Worm (Caenorhabditis elegans): ENCODE results near the gene srg-37.
A peak's percentile ranks its signal among the peaks of the same experiment; 100 is the strongest.
"Not testable (repeated sequence)": the region's sequence is repeated elsewhere in the genome, so short reads cannot be mapped to it uniquely, and the experiment has no call there.

srg-37 gene

DNA sequence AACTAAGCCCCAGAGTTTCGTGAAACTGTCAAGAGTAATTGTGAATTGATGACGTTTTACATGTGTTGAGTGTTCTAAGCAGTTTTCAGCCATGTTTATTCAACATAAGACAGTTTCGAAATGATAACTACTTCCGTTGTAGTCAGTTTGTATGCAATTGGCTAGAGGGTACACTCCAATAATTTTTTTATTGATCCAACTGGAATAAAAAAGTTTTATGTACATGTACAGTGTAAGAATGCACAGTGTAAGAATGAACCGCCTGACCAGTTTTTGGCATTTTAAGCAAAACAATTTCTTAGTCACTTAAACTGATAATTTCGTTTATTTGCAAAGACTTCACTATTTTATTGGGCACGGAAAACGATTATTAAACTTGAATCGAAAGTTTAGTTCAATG, 21.5 kb downstream of the srg-37 start:
- TF ChIP-seq xnd-1 (tag; optimal IDR thresholded peaks at IDR 0.05): no peak
- TF ChIP-seq nhr-80 (tag; optimal IDR thresholded peaks at IDR 0.05): peak; percentile 1

DNA sequence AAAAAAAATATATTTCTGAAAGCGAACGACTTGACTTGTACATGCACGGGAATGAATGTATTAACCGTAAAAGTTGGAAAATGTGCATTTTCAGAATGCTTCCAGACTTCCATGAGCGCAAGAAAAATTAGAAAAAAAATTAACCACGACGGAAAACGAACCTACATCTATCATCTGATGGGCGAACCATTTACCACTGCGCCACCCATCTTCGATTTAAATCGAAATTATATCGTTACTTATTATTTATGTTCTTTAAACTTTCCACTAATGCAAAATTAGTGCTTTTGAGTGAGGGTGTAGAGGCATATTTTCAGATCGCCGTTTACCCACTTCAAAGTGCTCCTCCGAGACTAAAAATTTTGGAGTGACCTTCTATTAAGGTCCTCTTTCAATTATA, 23.7 kb downstream of the srg-37 start:
- TF ChIP-seq die-1 (tag; optimal IDR thresholded peaks at IDR 0.05) (peak; percentile 52), rpc-1 (optimal IDR thresholded peaks at IDR 0.05) (peak; percentile 49), rpc-1 (tag; optimal IDR thresholded peaks at IDR 0.05) (peak; percentile 69), D2030.7 (GFP tag; IDR thresholded peaks at IDR 0.05) (peak; percentile 50; the same call in 1 of the 2 replicates), him-1 (tag; optimal IDR thresholded peaks at IDR 0.05) (peak; percentile 12), B0261.1 (tag; optimal IDR thresholded peaks at IDR 0.05) (peak; percentile 60), tbp1 (GFP tag; optimal IDR thresholded peaks at IDR 0.05) (peak; percentile 85), snpc-4 (tag; optimal IDR thresholded peaks at IDR 0.05) (peak in 1 of 4 experiments; percentile 33), lin-26 (GFP tag; IDR thresholded peaks at IDR 0.05) (peak; percentile 72), hmg-1.2 (GFP tag; IDR thresholded peaks at IDR 0.05) (peak; percentile 29; the same call in 1 of the 2 replicates)
- not testable (repeated sequence) for TF ChIP-seq snpc-4 (GFP tag; optimal IDR thresholded peaks at IDR 0.05)

DNA sequence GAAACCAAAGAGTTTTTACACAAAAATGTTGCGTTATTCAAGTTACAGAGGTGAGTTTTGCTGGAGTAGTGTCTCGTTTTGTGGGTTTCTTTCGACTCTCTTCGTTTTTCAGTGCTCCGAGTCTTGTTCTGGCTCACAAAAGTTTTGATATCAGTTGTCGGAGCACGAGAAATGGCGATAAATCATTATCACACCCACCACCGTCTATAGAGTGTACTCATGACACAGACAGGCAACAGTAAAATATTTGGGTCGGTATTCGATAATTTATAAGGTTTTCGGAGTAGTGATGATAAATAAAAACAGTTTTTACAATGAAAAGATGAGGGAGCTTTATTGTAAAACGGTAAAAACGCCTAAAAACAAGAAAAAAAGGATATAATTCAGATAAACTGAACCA, 26.9 kb downstream of the srg-37 start, which contains the start of gene ceh-37:
ceh-37 (minus strand) TSS at position 59 of the 400 bp plus-strand sequence.
- TF ChIP-seq C06A6.2 (GFP tag; conservative IDR thresholded peaks at IDR 0.05) (no peak), nhr-80 (tag; optimal IDR thresholded peaks at IDR 0.05) (peak; percentile 73), ets-4 (GFP tag; optimal IDR thresholded peaks at IDR 0.05) (peak; percentile 24), ztf-3 (GFP tag; optimal IDR thresholded peaks at IDR 0.05) (no peak)

DNA sequence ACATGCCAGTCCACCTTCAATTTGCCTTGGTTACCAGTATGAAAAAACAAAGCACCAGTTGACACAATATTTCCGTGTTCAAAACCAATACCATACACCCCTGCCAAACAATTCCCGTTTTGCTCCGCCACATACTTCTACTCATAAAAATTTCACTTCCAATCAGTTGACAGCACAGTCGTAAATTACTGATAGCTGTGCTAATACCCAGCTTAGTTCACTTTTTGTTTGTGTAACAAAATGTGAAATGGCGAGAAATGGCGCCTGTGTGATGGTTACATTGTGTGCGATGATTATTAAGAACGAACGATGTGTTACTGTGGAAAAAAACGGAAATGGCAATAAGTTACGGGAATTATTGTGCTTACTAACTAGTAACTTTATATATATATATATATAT, 28.5 kb downstream of the srg-37 start:
- TF ChIP-seq sdz-38 (tag; optimal IDR thresholded peaks at IDR 0.05) (no peak), nhr-80 (tag; optimal IDR thresholded peaks at IDR 0.05) (peak; percentile 66)

DNA sequence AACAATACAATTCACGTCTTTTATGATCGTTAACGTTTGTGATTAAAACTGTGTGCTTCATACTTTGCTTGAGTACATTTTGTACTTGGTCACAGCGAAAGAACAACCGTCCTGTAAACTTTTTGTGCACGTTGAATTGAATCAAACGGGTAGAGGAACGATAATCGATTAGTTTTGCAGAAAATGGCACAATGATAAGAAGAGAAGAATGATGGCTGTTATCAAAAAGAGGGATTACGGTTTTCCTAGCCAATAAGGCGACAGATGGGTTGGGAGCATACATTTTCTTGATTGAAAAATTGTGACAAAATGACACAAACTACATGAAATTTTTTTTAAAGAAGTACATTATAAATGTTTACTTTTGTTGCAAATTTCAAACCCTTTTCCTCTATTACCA, 40.6 kb downstream of the srg-37 start:
- TF ChIP-seq nhr-80 (tag; optimal IDR thresholded peaks at IDR 0.05) (peak; percentile 58), ztf-28 (GFP tag; IDR thresholded peaks at IDR 0.05) (no peak)

DNA sequence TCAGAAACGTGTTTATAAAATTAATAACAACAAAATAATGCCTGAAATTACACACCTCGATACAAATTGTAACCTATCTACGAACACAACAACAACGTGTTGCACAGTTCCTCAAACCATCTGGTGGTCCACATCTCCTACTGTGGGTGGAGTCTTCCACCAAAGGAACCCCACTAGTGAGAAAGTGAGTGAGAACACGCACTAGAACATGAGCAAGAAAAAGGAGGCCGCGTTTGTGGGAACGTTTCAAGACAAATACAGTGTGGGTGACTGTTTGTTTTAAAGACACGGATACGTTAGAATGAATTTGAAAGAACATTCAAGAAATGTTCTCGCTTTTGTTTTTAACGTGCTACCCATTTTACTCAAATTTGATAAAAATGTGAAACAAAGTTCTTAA, 48.4 kb downstream of the srg-37 start, which contains the start of gene ceh-36:
ceh-36 (minus strand) TSS at position 101 of the 400 bp plus-strand sequence.
- TF ChIP-seq K11D2.4 (GFP tag; IDR thresholded peaks at IDR 0.05) (no peak), tlf-1 (GFP tag; optimal IDR thresholded peaks at IDR 0.05) (no peak), attf-5 (GFP tag; optimal IDR thresholded peaks at IDR 0.05) (no peak), lin-40 (tag; optimal IDR thresholded peaks at IDR 0.05) (no peak), ztf-18 (tag; optimal IDR thresholded peaks at IDR 0.05) (no peak), dpl-1 (GFP tag; optimal IDR thresholded peaks at IDR 0.05) (no peak), gei-17 (GFP tag; optimal IDR thresholded peaks at IDR 0.05) (no peak), F10E7.11 (tag; optimal IDR thresholded peaks at IDR 0.05) (no peak), ets-4 (GFP tag; optimal IDR thresholded peaks at IDR 0.05) (no peak), ztf-28 (GFP tag; IDR thresholded peaks at IDR 0.05) (no peak), F37B4.10 (GFP tag; IDR thresholded peaks at IDR 0.05) (no peak), cebp-2 (GFP tag; IDR thresholded peaks at IDR 0.05) (no peak), attf-6 (GFP tag; IDR thresholded peaks at IDR 0.05) (no peak), ztf-22 (GFP tag; optimal IDR thresholded peaks at IDR 0.05) (no peak), ceh-100 (GFP tag; IDR thresholded peaks at IDR 0.05) (no peak), akir-1 (GFP tag; optimal IDR thresholded peaks at IDR 0.05) (no peak)

All from whole organism, young adult.